Worm (Caenorhabditis elegans): ENCODE data around the gene fli-1.

The fli-1 gene

DNA sequence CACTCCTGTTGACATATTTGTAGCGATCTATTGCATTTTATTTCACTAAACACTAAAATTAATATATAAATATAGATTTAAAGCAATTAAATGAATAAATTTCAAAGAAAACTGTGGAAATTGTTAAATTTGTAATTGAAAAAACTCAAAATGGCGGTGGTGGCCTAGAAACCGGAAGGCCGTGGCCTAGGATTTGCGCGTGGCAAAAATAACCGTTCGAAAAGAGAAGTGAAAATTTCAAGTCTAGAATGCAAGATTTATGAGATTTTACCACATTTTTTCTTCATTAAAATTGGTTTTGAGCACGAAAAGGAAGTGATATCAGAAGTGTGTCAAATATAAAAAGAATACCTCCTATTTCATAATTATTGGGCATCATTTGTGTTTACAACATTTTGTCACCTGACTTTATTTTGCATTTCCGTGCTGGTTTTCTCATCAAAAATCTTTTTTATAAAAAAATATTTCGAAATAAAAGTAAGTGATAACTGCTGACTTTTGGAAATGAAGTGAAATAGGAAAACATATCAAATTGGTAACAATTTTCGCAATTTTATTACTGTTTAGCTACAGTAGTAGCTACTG lies at the start of gene fli-1:
fli-1 (minus strand) TSS at position 58 of the 585 bp plus-strand sequence.
- no peak for TF ChIP-seq unc-62 (GFP tag; optimal IDR thresholded peaks at IDR 0.05)

DNA sequence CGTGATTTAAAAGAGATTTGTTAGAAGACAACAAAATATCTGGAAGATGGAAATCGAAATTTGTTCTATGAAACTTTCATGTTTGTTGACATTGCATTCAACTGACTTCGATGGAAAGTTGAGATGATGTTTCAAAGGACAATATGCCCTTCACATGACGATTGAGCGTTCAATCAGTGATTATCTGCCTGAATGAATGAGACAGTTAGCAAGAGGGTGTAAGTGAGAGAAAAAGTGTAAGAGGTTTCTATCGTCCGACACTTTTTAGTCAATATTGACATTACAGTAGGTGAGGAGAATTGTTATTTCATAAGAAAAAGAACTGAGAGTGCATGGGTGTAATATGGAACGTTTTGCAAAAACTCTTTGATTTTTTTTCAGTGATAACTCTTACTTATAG lies 49.7 kb upstream of the fli-1 start:
- TF ChIP-seq unc-62 (GFP tag; optimal IDR thresholded peaks at IDR 0.05): no peak

DNA sequence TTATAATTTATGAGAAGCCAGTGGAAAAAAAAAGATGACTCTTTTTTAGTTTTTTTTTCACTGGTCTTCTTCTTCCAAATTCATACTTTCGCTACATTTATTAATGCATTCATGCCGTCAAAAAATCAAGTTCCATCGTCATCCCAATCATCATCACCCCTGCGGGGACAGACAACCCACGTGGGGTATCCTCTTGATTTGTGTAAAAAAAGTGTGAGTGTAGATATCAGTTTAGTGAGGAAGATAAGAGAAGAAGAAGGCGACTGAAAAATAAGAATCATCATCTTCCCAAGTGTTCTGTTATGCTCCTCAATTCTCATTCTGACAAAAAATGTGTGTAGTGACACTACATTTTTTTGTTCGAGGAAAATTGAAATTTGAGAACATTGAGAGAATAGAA lies 48.4 kb upstream of the fli-1 start:
- TF ChIP-seq unc-62 (GFP tag; optimal IDR thresholded peaks at IDR 0.05): no peak

DNA sequence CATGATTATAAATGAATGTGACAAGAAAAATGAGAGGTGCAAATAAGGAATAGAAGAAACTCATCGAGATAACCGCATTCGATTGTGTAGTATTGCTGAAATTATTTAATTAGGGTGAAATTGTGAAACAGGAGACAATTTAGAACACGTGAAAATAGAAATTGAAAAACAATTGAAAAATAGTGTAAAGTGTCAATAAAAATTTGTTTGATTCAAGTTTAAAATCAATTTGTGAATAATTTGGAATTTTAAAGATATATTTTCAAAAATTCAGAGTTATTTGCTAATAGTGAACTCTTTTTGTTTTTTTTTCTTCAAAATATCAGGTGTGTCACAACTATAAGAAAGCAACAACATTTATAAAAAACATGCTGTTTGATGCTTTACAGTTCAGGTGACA lies 47.8 kb upstream of the fli-1 start, which contains the start of gene ZK370.4:
ZK370.4 (minus strand) TSS at position 101 of the 400 bp plus-strand sequence.
- TF ChIP-seq unc-62 (GFP tag; optimal IDR thresholded peaks at IDR 0.05): no peak

DNA sequence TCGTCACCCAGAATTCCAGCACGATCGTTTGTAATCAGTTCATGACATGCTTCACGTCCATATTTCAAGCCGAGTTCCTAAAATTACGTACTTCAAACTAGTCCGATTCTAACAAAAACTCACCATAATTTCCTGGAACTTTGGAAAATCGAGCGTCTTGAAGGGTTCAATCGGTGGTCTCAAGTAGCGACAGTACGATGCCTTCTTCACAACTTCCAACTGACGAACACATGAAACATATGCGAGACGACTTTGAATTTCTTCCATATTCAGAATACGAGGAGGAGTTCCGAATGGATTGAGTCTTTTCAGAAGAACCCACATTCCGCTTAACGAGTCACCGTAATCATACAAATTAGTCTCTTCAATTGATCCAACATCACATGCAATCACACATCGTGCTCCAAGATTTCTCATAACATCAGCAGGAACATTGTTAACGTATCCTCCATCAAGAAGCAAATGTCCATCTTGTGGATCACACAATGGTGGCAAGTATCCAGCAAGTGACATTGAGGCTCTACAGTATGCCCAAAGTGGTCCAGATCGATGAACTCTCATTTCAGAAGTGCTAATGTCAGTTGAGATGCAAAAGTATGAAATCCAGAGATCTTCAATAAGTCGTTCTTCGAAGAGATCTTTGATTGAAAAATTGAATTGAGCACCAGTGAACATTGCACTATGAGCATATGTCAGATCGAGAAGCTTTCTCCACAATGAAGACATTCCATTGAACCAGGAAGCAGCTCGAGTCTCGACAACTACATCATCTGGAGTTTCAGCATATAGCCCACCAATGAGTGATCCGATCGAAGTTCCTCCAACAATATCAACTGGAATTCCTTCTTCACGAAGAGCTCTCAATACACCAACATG lies 42.7 kb upstream of the fli-1 start:
- no peak for TF ChIP-seq unc-62 (GFP tag; optimal IDR thresholded peaks at IDR 0.05)

DNA sequence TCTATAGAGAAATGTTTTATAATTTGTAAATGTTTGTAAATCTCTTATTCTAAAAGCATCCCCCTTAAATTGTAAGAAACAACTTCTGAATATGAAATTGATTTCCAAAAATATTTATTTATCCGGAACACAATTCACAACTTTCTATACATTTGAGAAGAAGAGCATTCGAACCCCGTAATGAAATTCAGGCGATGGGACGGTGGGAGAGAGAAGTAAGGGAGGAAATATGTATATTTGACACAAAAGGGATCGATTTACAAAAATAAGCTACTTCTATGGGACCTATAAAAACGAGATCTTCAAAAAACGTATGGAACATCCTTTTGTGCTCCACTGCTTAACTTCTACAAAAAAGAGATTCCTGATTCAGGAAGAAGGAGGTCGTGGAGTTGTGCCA lies 41.7 kb upstream of the fli-1 start:
- no peak for TF ChIP-seq unc-62 (GFP tag; optimal IDR thresholded peaks at IDR 0.05)

DNA sequence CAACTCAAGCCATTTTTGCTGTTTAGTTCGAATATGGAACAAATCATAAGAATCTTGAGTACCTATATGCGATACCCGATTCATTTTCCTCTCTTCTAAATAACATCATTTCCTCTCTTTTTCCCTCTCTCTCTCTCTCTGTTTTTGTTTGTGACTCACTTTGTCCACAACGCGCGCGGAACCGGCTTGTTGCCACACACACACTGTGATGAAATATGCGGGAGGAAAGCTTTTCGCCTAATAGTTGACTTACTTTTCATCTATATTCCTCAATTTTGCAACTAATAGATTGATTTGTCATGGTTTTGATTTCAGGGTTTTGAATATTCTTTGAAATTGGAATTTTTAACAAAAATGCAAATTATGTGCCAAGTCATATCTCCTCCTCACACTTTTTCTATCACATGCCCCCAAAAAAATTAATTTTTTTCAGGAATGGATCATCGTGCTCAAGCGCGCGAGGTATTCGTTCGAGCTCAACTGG lies 36.3 kb upstream of the fli-1 start, which contains the start of gene hipr-1:
hipr-1 (plus strand) TSS at position 434 of the 484 bp plus-strand sequence.
- no peak for TF ChIP-seq unc-62 (GFP tag; optimal IDR thresholded peaks at IDR 0.05)

DNA sequence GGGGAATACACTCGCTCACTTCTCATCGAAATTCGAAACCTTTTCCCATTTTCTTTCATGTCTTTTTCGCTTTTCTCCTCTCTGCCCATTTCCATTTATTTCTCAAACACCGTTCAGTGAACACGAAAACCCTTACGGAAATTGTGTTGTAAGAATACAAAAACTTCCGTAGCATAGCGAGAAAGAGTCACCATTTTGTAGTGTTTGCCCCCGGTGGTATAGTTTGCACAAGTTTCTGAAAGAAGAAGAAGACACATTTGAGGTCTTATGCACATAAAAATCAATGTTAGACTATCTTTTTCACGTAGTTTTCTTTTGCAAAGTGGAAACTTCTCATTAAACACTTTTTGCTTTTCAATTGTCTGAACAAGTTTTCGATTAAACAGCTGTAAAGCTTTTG lies 35.6 kb upstream of the fli-1 start:
- TF ChIP-seq unc-62 (GFP tag; optimal IDR thresholded peaks at IDR 0.05): no peak

DNA sequence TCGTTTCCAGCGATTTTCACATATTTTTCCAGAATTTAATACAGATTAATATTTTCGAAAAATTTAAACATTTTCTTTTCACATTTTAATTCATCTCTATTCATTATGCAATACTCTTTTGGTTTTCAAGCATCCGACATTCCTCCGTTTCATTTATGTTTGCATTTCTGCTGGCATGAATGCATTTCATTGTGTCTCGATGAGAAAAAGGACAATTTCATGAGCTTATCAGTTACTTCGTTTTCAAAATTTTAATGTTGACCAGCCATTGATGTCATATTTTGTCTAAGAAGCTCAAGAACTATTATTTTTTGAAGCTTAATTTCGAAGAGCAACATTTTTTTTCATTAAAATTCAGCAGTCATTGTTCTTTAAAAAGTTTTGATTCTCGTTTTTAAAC lies 35.1 kb upstream of the fli-1 start:
- no peak for TF ChIP-seq unc-62 (GFP tag; optimal IDR thresholded peaks at IDR 0.05)

DNA sequence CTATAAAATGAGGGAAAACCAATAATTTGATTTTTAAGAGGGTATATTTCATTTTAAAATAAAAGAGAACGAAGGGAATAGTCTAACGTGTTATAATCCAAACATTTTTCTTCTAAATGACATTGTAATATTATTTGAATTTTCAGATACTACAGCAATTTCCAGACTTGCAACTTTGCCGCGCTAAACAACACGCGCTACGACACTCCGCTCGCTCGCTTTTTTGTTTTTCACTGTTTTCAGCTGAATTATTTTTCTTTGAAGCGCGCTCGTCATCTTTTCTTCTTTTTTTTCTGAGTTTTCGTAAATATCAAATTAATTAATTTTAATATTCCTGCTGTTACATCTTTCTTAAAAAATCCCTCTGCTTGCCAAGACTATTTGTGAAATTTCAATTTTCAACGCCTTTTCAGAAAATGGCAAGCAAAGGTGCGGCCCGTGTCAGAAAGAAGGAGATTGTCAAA lies 33.7 kb upstream of the fli-1 start, which contains the start of gene mrpl-11:
mrpl-11 (plus strand) TSS at position 414 of the 464 bp plus-strand sequence.
- no peak for TF ChIP-seq unc-62 (GFP tag; optimal IDR thresholded peaks at IDR 0.05)

DNA sequence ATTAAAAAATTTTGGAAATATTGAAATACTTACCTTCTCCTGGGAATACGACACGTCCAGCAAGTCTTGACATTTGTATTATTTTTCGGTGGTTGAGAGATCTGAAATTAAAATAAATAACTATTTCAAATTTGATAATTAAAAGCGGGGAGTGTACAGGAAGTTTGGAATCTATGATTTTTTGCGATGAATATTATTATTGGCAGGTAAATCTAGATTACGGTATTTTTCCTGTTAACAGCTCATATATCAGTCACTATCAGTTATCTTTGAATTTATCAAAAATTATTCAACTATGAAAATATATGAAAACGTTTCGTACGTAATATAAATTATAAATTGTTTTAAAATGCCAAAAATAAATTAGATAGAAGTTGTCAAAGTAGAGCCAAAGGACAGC lies 32.5 kb upstream of the fli-1 start, which contains the start of gene B0303.14:
B0303.14 (minus strand) TSS at position 101 of the 400 bp plus-strand sequence.
- no peak for TF ChIP-seq unc-62 (GFP tag; optimal IDR thresholded peaks at IDR 0.05)

DNA sequence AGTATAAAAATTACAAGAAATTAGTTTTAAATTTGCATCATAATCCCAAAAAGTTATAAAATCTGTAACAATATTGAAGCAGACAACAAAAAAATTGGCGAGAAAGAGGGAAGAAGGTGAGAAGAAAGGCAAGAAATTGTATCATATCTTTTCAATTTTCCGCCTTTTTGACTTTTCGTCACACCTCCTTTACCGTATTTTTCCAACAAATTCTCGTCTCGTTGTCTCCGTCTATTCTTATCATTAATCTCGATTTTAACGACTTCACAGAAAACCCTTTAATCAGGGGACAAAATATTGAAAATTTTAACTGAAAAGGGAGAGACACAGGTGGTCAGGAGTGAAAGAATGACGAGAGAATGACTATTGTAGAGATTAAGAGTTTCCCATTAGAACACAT lies 29.4 kb upstream of the fli-1 start:
- no peak for TF ChIP-seq unc-62 (GFP tag; optimal IDR thresholded peaks at IDR 0.05)

DNA sequence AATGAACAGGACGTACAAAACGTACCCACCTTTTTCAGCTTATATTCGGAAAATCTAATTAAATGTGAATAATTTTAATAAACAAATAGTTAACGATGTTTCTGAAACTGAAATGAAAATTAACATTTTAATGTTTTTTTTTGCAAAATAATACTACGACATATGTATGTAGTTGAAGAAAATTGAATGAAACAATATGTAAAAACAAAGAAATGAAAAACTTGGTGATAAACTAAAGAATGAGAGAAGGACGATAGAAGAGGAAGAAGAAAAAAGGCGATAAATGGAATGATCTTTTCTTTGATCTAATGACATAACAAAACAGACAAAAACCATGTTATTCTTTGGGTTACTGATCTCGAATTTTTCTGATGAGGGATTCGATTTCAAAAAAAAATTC lies 26.8 kb upstream of the fli-1 start, which contains the start of gene B0303.11:
B0303.11 (minus strand) TSS at position 101 of the 400 bp plus-strand sequence.
- no peak for TF ChIP-seq unc-62 (GFP tag; optimal IDR thresholded peaks at IDR 0.05)

DNA sequence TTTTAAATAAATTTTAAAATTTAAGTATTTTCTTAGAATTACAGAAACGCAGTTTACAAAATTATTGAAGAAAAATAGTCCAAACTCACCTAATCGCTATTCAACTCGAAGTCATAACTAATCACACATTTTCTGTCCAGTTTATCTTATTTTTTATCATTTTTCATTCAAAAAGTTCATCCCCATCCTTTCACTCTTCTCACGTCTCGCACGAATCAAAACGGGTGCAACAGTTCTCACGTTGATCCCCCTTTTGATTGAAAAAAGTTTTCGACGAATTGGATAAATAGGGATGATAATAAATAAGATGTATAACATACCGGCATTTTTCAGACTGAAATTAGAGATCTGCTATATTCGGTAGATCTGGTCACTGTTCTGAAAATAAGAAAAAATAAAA lies 26.2 kb upstream of the fli-1 start:
- no peak for TF ChIP-seq unc-62 (GFP tag; optimal IDR thresholded peaks at IDR 0.05)

DNA sequence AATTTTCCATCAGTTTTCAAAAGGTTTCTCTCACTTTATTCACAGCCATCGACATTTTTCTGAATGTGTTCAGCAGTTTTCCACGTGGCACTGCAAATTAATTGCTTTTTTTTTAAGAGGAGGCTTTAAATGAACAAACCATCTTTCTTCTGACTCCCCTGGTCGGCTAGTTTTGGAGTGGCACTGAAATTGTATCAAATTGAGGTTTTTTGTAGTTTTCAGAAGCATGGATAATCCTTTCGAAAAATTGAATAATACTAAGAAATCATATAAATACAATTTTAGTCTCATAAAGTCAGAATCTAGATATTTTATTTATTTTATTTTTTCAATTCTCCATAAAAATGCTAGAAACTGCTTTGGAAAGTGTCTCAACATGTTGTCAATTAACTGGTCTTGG lies 21.2 kb upstream of the fli-1 start, which contains the start of gene B0303.16:
B0303.16 (plus strand) TSS at position 301 of the 400 bp plus-strand sequence.
- TF ChIP-seq unc-62 (GFP tag; optimal IDR thresholded peaks at IDR 0.05): no peak

DNA sequence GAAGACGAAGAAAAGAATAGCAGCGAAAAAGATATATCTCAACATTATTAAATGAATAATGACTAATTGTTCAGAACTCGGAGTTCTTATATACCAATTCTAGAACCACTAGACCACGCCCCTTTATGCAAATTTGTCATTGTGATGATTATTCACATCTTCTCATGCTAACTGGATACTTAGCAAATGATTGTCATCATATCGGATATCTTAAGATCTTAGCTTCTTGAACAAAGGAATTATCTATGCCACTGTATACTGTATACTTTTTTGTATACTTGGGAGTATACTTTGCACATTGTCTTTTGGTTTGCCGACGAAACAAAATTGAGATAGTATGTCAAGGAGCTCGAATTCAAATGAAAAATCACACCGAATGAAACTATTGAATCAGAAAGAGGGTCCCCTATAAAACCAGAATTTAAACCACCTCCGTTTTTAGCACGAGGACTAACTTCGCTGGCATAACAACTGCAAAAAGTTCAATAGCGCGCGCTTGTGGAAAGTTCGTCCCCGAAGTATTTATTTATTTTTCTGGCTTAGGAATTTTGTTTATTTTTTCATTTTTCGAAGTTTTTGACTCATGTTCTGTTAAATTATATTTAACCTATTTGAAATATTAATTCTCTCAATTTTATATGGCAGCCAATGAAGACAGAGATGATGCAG lies 16.9 kb upstream of the fli-1 start, which contains the start of the genes sdz-1 and vps-33.1:
sdz-1 (minus strand) TSS at position 51 of the 669 bp plus-strand sequence.
vps-33.1 (plus strand) TSS at position 639 of the 669 bp plus-strand sequence.
- TF ChIP-seq unc-62 (GFP tag; optimal IDR thresholded peaks at IDR 0.05): no peak
